Worm (Caenorhabditis elegans) whole organism, young adult: ENCODE results near the gene fust-1.

Experiments
- B0019.2 ChIP-seq: fragments of 200-800 bp; sonication (Bioruptor generic); conservative IDR thresholded peaks from 2 replicates; pipeline ENCODE4 v1.3.6; 2022; ENCODE audit warnings: missing genetic modification reagents, missing genetic modification characterization, missing compliant biosample characterization
- D2030.7 ChIP-seq: fragments of 200-800 bp; sonication (Bioruptor generic); IDR thresholded peaks from 2 replicates; pipeline ENCODE4 v1.3.6; 2022; ENCODE audit warnings: missing genetic modification reagents, missing genetic modification characterization, missing compliant biosample characterization
- F33H1.4 ChIP-seq: fragments of 200-800 bp; sonication (Bioruptor generic); IDR thresholded peaks from 2 replicates; pipeline ENCODE4 v1.3.6; 2022; ENCODE audit warnings: missing genetic modification reagents, missing genetic modification characterization, missing compliant biosample characterization
- F49E8.2 ChIP-seq: sonication (generic microtip); optimal IDR thresholded peaks from 3 replicates; lab custom pipeline; 2017; ENCODE audit warnings: missing genetic modification characterization, mild to moderate bottlenecking, missing compliant biosample characterization, antibody characterized with exemption, moderate library complexity; ENCODE audit not compliant: insufficient read depth
- F57C9.4 ChIP-seq: sonication (generic microtip); optimal IDR thresholded peaks from 2 replicates; lab custom pipeline; 2017; ENCODE audit warnings: mild to moderate bottlenecking, missing genetic modification characterization, missing compliant biosample characterization
- K11D2.4 ChIP-seq: fragments of 200-800 bp; sonication (Bioruptor generic); IDR thresholded peaks from 2 replicates; pipeline ENCODE4 v1.3.6; 2022; ENCODE audit warnings: missing genetic modification reagents, missing genetic modification characterization, missing compliant biosample characterization
- T26A5.8 ChIP-seq: sonication (generic microtip); optimal IDR thresholded peaks from 2 replicates; lab custom pipeline; 2016; ENCODE audit warnings: missing genetic modification characterization, missing compliant biosample characterization
- ZK185.1 ChIP-seq: sonication (generic microtip); optimal IDR thresholded peaks from 2 replicates; lab custom pipeline; 2016; ENCODE audit warnings: mild to moderate bottlenecking, missing genetic modification characterization, missing compliant biosample characterization; ENCODE audit not compliant: poor library complexity, severe bottlenecking
- aptf-2 ChIP-seq: fragments of 200-800 bp; sonication (Bioruptor generic); conservative IDR thresholded peaks from 2 replicates; pipeline ENCODE4 v1.3.6; 2022; ENCODE audit warnings: missing genetic modification reagents, missing genetic modification characterization, missing compliant biosample characterization
- attf-5 ChIP-seq: fragments of 200-800 bp; sonication (Bioruptor generic); optimal IDR thresholded peaks from 2 replicates; lab custom pipeline; 2018; ENCODE audit warnings: mild to moderate bottlenecking, missing genetic modification characterization, missing compliant biosample characterization
- bed-1 ChIP-seq: fragments of 200-800 bp; sonication (Bioruptor generic); IDR thresholded peaks from 2 replicates; pipeline ENCODE4 v1.3.6; 2022; ENCODE audit warnings: missing genetic modification reagents, missing genetic modification characterization, missing compliant biosample characterization
- cebp-1 ChIP-seq, 2 experiments: fragments of 200-800 bp in 1 of 2; sonication (Bioruptor generic) in 1 of 2; sonication (generic microtip) in 1 of 2; IDR thresholded peaks in 1 of 2; optimal IDR thresholded peaks in 1 of 2; 2 replicates each; pipeline versions ENCODE4 v1.3.6 to Lab custom; 2017 to 2022; ENCODE audit warnings: missing compliant biosample characterization in 2 of 2, missing genetic modification characterization in 2 of 2, mild to moderate bottlenecking in 1 of 2, missing genetic modification reagents in 1 of 2, moderate library complexity in 1 of 2
- ceh-27 ChIP-seq: fragments of 200-800 bp; sonication (Bioruptor generic); optimal IDR thresholded peaks from 2 replicates; lab custom pipeline; 2018; ENCODE audit warnings: mild to moderate bottlenecking, missing genetic modification characterization, moderate library complexity, missing compliant biosample characterization
- ceh-40 ChIP-seq: fragments of 200-800 bp; sonication (Bioruptor generic); IDR thresholded peaks from 2 replicates; pipeline ENCODE4 v1.3.6; 2022; ENCODE audit warnings: missing genetic modification characterization, missing compliant biosample characterization
- ceh-91 ChIP-seq: fragments of 200-800 bp; sonication (Bioruptor generic); IDR thresholded peaks from 2 replicates; pipeline ENCODE4 v1.3.6; 2022; ENCODE audit warnings: missing genetic modification reagents, missing genetic modification characterization, missing compliant biosample characterization
- chd-7 ChIP-seq: sonication (generic microtip); optimal IDR thresholded peaks from 2 replicates; lab custom pipeline; 2016; ENCODE audit warnings: mild to moderate bottlenecking, missing genetic modification characterization, moderate library complexity, missing compliant biosample characterization
- efl-1 ChIP-seq: fragments of 150-350 bp; optimal IDR thresholded peaks from 2 replicates; lab custom pipeline; 2014; ENCODE audit warnings: missing biosample characterization, missing genetic modification reagents, missing genetic modification characterization
- ekl-4 ChIP-seq: fragments of 200-800 bp; sonication (Bioruptor generic); IDR thresholded peaks from 2 replicates; pipeline ENCODE4 v1.3.6; 2022; ENCODE audit warnings: missing genetic modification reagents, missing genetic modification characterization, missing compliant biosample characterization
- let-526 ChIP-seq: fragments of 200-800 bp; sonication (Bioruptor generic); IDR thresholded peaks from 2 replicates; pipeline ENCODE4 v1.3.6; 2022; ENCODE audit warnings: missing genetic modification reagents, missing genetic modification characterization, missing compliant biosample characterization
- lin-35 ChIP-seq, 3 experiments: fragments of 150-350 bp in 2 of 3; sonication (generic microtip) in 1 of 3; optimal IDR thresholded peaks; 2 replicates each; lab custom pipeline; 2014 to 2018; ENCODE audit warnings: missing biosample characterization in 3 of 3, missing genetic modification characterization in 3 of 3, missing genetic modification reagents in 3 of 3
- lin-40 ChIP-seq: sonication (generic microtip); optimal IDR thresholded peaks from 2 replicates; lab custom pipeline; 2016; ENCODE audit warnings: missing genetic modification characterization, mild to moderate bottlenecking, missing compliant biosample characterization, missing genotype, missing genetic modification reagents
- lin-54 ChIP-seq: fragments of 200-800 bp; sonication (Bioruptor generic); optimal IDR thresholded peaks from 2 replicates; lab custom pipeline; 2018; ENCODE audit warnings: mild to moderate bottlenecking, missing genetic modification characterization, missing compliant biosample characterization
- lsl-1 ChIP-seq: fragments of 200-800 bp; sonication (Bioruptor generic); optimal IDR thresholded peaks from 2 replicates; lab custom pipeline; 2018; ENCODE audit warnings: mild to moderate bottlenecking, missing genetic modification characterization, moderate library complexity, missing compliant biosample characterization
- madf-6 ChIP-seq: fragments of 200-800 bp; sonication (Bioruptor generic); IDR thresholded peaks from 2 replicates; pipeline ENCODE4 v1.3.6; 2022; ENCODE audit warnings: missing genetic modification reagents, missing genetic modification characterization, missing compliant biosample characterization
- madf-8 ChIP-seq: fragments of 200-800 bp; sonication (Bioruptor generic); conservative IDR thresholded peaks from 2 replicates; pipeline ENCODE4 v1.3.6; 2022; ENCODE audit warnings: missing genetic modification reagents, missing genetic modification characterization, missing compliant biosample characterization
- mcd-1 ChIP-seq: fragments of 200-800 bp; sonication (Bioruptor generic); IDR thresholded peaks from 2 replicates; pipeline ENCODE4 v1.3.6; 2022; ENCODE audit warnings: missing genetic modification reagents, missing genetic modification characterization, missing compliant biosample characterization
- mes-4 ChIP-seq: sonication (generic microtip); optimal IDR thresholded peaks from 2 replicates; lab custom pipeline; 2016; ENCODE audit warnings: missing genotype, missing genetic modification characterization, missing compliant biosample characterization
- nhr-120 ChIP-seq: fragments of 200-800 bp; sonication (Bioruptor generic); IDR thresholded peaks from 2 replicates; pipeline ENCODE4 v1.3.6; 2022; ENCODE audit warnings: missing genetic modification characterization, missing compliant biosample characterization
- nhr-80 ChIP-seq: sonication (generic microtip); optimal IDR thresholded peaks from 2 replicates; lab custom pipeline; 2016; ENCODE audit warnings: missing genetic modification characterization, missing compliant biosample characterization
- repo-1 ChIP-seq: sonication (generic microtip); optimal IDR thresholded peaks from 2 replicates; lab custom pipeline; 2017; ENCODE audit warnings: mild to moderate bottlenecking, missing genetic modification characterization, missing compliant biosample characterization
- sdz-38 ChIP-seq: sonication (generic microtip); optimal IDR thresholded peaks from 2 replicates; lab custom pipeline; 2016; ENCODE audit warnings: missing genotype, missing genetic modification characterization, missing compliant biosample characterization
- snpc-1.3 ChIP-seq: sonication (generic microtip); optimal IDR thresholded peaks from 2 replicates; lab custom pipeline; 2017; ENCODE audit warnings: missing genetic modification characterization, mild to moderate bottlenecking, missing compliant biosample characterization, antibody characterized with exemption, moderate library complexity, missing genotype, missing genetic modification reagents; ENCODE audit not compliant: insufficient read depth
- snpc-3.4 ChIP-seq: sonication (generic microtip); optimal IDR thresholded peaks from 2 replicates; lab custom pipeline; 2017; ENCODE audit warnings: missing genetic modification characterization, mild to moderate bottlenecking, missing compliant biosample characterization, antibody characterized with exemption, moderate library complexity, missing genotype, missing genetic modification reagents
- somi-1 ChIP-seq: fragments of 200-800 bp; sonication (Bioruptor generic); optimal IDR thresholded peaks from 2 replicates; lab custom pipeline; 2018; ENCODE audit warnings: mild to moderate bottlenecking, missing genetic modification characterization, missing compliant biosample characterization
- sptf-2 ChIP-seq: fragments of 200-800 bp; sonication (Bioruptor generic); optimal IDR thresholded peaks from 2 replicates; lab custom pipeline; 2018; ENCODE audit warnings: mild to moderate bottlenecking, missing genetic modification characterization, missing compliant biosample characterization
- tbp1 ChIP-seq: fragments of 200-800 bp; sonication (Bioruptor generic); optimal IDR thresholded peaks from 2 replicates; lab custom pipeline; 2018; ENCODE audit warnings: mild to moderate bottlenecking, missing genetic modification characterization, missing compliant biosample characterization
- unc-62 ChIP-seq: fragments of 150-350 bp; optimal IDR thresholded peaks from 2 replicates; lab custom pipeline; 2014; ENCODE audit warnings: missing biosample characterization, missing genetic modification reagents, missing genetic modification characterization
- xnd-1 ChIP-seq: sonication (generic microtip); optimal IDR thresholded peaks from 2 replicates; lab custom pipeline; 2016; ENCODE audit warnings: missing genotype, missing genetic modification reagents, missing genetic modification characterization, missing compliant biosample characterization
- ztf-26 ChIP-seq: sonication (generic microtip); optimal IDR thresholded peaks from 2 replicates; lab custom pipeline; 2017; ENCODE audit warnings: missing genetic modification characterization, missing compliant biosample characterization
- ztf-28 ChIP-seq: fragments of 200-800 bp; sonication (Bioruptor generic); IDR thresholded peaks from 2 replicates; pipeline ENCODE4 v1.3.6; 2022; ENCODE audit warnings: missing genetic modification reagents, missing genetic modification characterization, missing compliant biosample characterization
- ztf-6 ChIP-seq: fragments of 200-800 bp; sonication (Bioruptor generic); IDR thresholded peaks from 2 replicates; pipeline ENCODE4 v1.3.6; 2022; ENCODE audit warnings: missing genetic modification reagents, missing genetic modification characterization, missing compliant biosample characterization

The fust-1 gene

ce11 chrII:7139064-7139463 lies 13.3 kb upstream of the fust-1 start:
- no peak for TF ChIP-seq somi-1 (GFP tag; lab: Kevin White, UChicago)
- TF ChIP-seq nhr-80 (tag; lab: Kevin White, UChicago) = peak; percentile 28

- TF ChIP-seq ztf-26 (tag; lab: Kevin White, UChicago) (no peak), attf-5 (GFP tag; lab: Kevin White, UChicago) (no peak), lin-54 (GFP tag; lab: Kevin White, UChicago) (no peak), ceh-27 (GFP tag; lab: Kevin White, UChicago) (no peak), B0019.2 (GFP tag; lab: Robert Waterston, UW) (no peak), ztf-28 (GFP tag; lab: Robert Waterston, UW) (no peak), F57C9.4 (tag; lab: Kevin White, UChicago) (no peak)
These were observed 8.1 kb upstream of the fust-1 start, which contains the start of gene npr-31 for ce11 chrII:7144307-7144706. Gene npr-31, plus strand, starts transcription at chrII:7144607.

- no peak for TF ChIP-seq attf-5 (GFP tag; lab: Kevin White, UChicago)
- TF ChIP-seq sdz-38 (tag; lab: Kevin White, UChicago) = no peak
- TF ChIP-seq lsl-1 (GFP tag; lab: Kevin White, UChicago) = no peak
These were observed 6.1 kb upstream of the fust-1 start for ce11 chrII:7146240-7146639.

- TF ChIP-seq ztf-26 (tag; lab: Kevin White, UChicago) = no peak
- TF ChIP-seq lin-54 (GFP tag; lab: Kevin White, UChicago) = peak; percentile 85
- TF ChIP-seq ztf-6 (GFP tag; lab: Robert Waterston, UW) = no peak
- peak; percentile 68 for TF ChIP-seq attf-5 (GFP tag; lab: Kevin White, UChicago)
- TF ChIP-seq unc-62 (GFP tag; lab: Kevin White, UChicago) = no peak
- peak; percentile 70 for TF ChIP-seq F49E8.2 (tag; lab: Kevin White, UChicago)
- no peak for TF ChIP-seq sptf-2 (GFP tag; lab: Kevin White, UChicago)
- peak in 1 of 3 experiments; percentile 76 for TF ChIP-seq lin-35 (GFP tag; optimal IDR thresholded peaks at IDR 0.05; lab: Kevin White, UChicago)
- TF ChIP-seq efl-1 (GFP tag; lab: Kevin White, UChicago) = peak; percentile 45
- no peak for TF ChIP-seq let-526
- TF ChIP-seq ceh-40 = no peak
- TF ChIP-seq D2030.7 (GFP tag; lab: Robert Waterston, UW) = peak; percentile 60
- no peak for TF ChIP-seq repo-1 (tag; lab: Kevin White, UChicago)
- TF ChIP-seq somi-1 (GFP tag; lab: Kevin White, UChicago) = no peak
- no peak for TF ChIP-seq nhr-120
- TF ChIP-seq madf-8 (GFP tag; lab: Robert Waterston, UW) = peak; percentile 70
- TF ChIP-seq mcd-1 (GFP tag; lab: Robert Waterston, UW) = peak; percentile 88; the same call in 1 of the 2 replicates
- no peak for TF ChIP-seq aptf-2 (GFP tag; lab: Robert Waterston, UW)
- TF ChIP-seq snpc-1.3 (tag; lab: Kevin White, UChicago) = peak; percentile 73
- TF ChIP-seq tbp1 (GFP tag; lab: Kevin White, UChicago) = no peak
- TF ChIP-seq chd-7 (tag; lab: Kevin White, UChicago) = no peak
- peak; percentile 27 for TF ChIP-seq lin-40
- no peak for TF ChIP-seq K11D2.4 (GFP tag; lab: Robert Waterston, UW)
- no peak for TF ChIP-seq bed-1 (GFP tag; lab: Robert Waterston, UW)
- TF ChIP-seq ceh-91 (GFP tag; lab: Robert Waterston, UW) = peak; percentile 78
- no peak for TF ChIP-seq mes-4 (tag; lab: Kevin White, UChicago)
- no peak for TF ChIP-seq madf-6 (GFP tag; lab: Robert Waterston, UW)
- peak; percentile 78 for TF ChIP-seq snpc-3.4 (tag; lab: Kevin White, UChicago)
- 0 out of 2 replicates have a peak, but pooled peaks have one; percentile 17 for TF ChIP-seq ekl-4 (GFP tag; lab: Robert Waterston, UW)
- TF ChIP-seq ZK185.1 (tag; lab: Kevin White, UChicago) = peak; percentile 35
- TF ChIP-seq xnd-1 = peak; percentile 51
- TF ChIP-seq cebp-1 (GFP tag; IDR thresholded peaks at IDR 0.05; lab: Robert Waterston, UW) = no peak
- no peak for TF ChIP-seq cebp-1 (tag; optimal IDR thresholded peaks at IDR 0.05; lab: Kevin White, UChicago)
- peak; percentile 61 for TF ChIP-seq F33H1.4
- TF ChIP-seq T26A5.8 (tag; lab: Kevin White, UChicago) = no peak
These were observed 4.8 kb upstream of the fust-1 start for ce11 chrII:7147550-7147949.
